Fruit fly (Drosophila melanogaster): ENCODE results near the gene Srlp.
"Not testable (repeated sequence)": the region's sequence is repeated elsewhere in the genome, so short reads cannot be mapped to it uniquely, and the experiment has no call there.

- TF ChIP-seq CG11504 (tag; optimal IDR thresholded peaks at IDR 0.05); emc (GFP tag; optimal IDR thresholded peaks at IDR 0.05); CG15073 (GFP tag; optimal IDR thresholded peaks at IDR 0.05); CG7786 (GFP tag; optimal IDR thresholded peaks at IDR 0.05); crc (GFP tag; optimal IDR thresholded peaks at IDR 0.05); CG8290 (GFP tag; optimal IDR thresholded peaks at IDR 0.05); CG8290 (tag; optimal IDR thresholded peaks at IDR 0.05); CG17802 (tag; optimal IDR thresholded peaks at IDR 0.05); MESR4 (GFP tag; optimal IDR thresholded peaks at IDR 0.05); CG30431 (GFP tag; optimal IDR thresholded peaks at IDR 0.05): not testable (repeated sequence)
These were observed 31.3 kb downstream of the Srlp start, which contains the start of gene CG5608 for dm6 chr3R:12465198-12465597.
